Worm (Caenorhabditis elegans) whole organism, L2 larva: Measurements from ENCODE around the gene W04G3.13.
A peak's percentile ranks its signal among the peaks of the same experiment; 100 is the strongest.

Source experiments
- alr-1 ChIP-seq: fragments of 150-350 bp; optimal IDR thresholded peaks from 2 replicates; lab custom pipeline; 2014; ENCODE audit warnings: missing biosample characterization, missing genetic modification characterization
- ceh-82 ChIP-seq: fragments of 150-350 bp; optimal IDR thresholded peaks from 2 replicates; lab custom pipeline; 2014; ENCODE audit warnings: missing biosample characterization, missing genetic modification characterization
- fos-1 ChIP-seq: fragments of 150-350 bp; optimal IDR thresholded peaks from 2 replicates; lab custom pipeline; 2014; ENCODE audit warnings: missing biosample characterization, missing genetic modification characterization
- gmeb-1 ChIP-seq: fragments of 150-350 bp; optimal IDR thresholded peaks from 2 replicates; lab custom pipeline; 2014; ENCODE audit warnings: missing biosample characterization, missing genetic modification characterization
- mdl-1 ChIP-seq, 2 experiments: fragments of 150-350 bp in 1 of 2; sonication (generic microtip) in 1 of 2; optimal IDR thresholded peaks; 2 replicates each; lab custom pipeline; 2017; ENCODE audit warnings: missing biosample characterization in 2 of 2, missing genetic modification characterization in 2 of 2
- nhr-10 ChIP-seq: sonication (generic microtip); optimal IDR thresholded peaks from 2 replicates; lab custom pipeline; 2017; ENCODE audit warnings: missing biosample characterization, missing genetic modification characterization
- nhr-129 ChIP-seq: fragments of 150-350 bp; optimal IDR thresholded peaks from 2 replicates; lab custom pipeline; 2014; ENCODE audit warnings: missing biosample characterization, missing genetic modification characterization
- nhr-25 ChIP-seq: fragments of 150-350 bp; sonication (generic microtip); optimal IDR thresholded peaks from 3 replicates; lab custom pipeline; 2014; ENCODE audit warnings: missing biosample characterization, missing genetic modification characterization
- nhr-6 ChIP-seq: fragments of 150-350 bp; optimal IDR thresholded peaks from 2 replicates; lab custom pipeline; 2014; ENCODE audit warnings: missing biosample characterization, missing genetic modification characterization
- nhr-77 ChIP-seq: fragments of 150-350 bp; optimal IDR thresholded peaks from 2 replicates; lab custom pipeline; 2014; ENCODE audit warnings: missing biosample characterization, missing genetic modification characterization
- unc-62 ChIP-seq: fragments of 150-350 bp; optimal IDR thresholded peaks from 2 replicates; lab custom pipeline; 2014; ENCODE audit warnings: missing biosample characterization, missing genetic modification reagents, missing genetic modification characterization
- ztf-4 ChIP-seq: fragments of 150-350 bp; optimal IDR thresholded peaks from 2 replicates; lab custom pipeline; 2014; ENCODE audit warnings: missing biosample characterization, missing genetic modification characterization

DNA sequence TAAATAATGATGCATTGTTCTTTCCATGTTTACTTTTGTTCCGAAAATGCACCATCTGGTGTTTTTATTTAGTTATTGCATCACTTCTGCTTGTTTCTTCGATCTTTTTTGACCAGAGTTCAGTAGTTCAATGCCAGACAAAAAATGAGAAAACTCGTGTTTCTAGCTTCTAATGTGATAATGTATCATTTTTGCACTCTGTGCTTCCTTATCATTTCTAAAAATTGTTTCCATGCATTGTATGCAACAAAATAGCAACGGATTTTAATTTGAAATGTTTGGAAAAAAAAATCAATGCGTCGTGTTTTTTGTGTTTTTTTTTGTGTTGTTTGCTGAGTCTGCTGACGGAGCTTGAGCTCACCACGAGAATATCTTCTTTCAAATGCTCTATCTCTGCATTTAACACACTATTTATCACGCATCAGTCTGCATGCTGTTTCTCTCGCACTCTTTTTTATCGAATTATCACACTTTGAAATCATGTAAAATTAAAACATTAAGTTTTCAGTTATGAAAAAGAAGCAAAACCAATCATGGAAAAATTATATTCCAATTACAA is 682 bp upstream of the W04G3.13 start, which contains the start of gene sulp-7:
- peak; percentile 43 for TF ChIP-seq nhr-129 (tag; lab: Kevin White, UChicago)
- TF ChIP-seq alr-1 (tag; lab: Kevin White, UChicago) = no peak
- no peak for TF ChIP-seq ceh-82 (tag; lab: Kevin White, UChicago)
- TF ChIP-seq nhr-77 (tag; lab: Kevin White, UChicago) = no peak
- TF ChIP-seq fos-1 (tag; lab: Kevin White, UChicago) = no peak
- no peak for TF ChIP-seq nhr-10 (tag; lab: Kevin White, UChicago)
- no peak for TF ChIP-seq gmeb-1 (tag; lab: Kevin White, UChicago)
- TF ChIP-seq mdl-1 (tag; optimal IDR thresholded peaks at IDR 0.05; lab: Kevin White, UChicago) = no peak
- no peak for TF ChIP-seq ztf-4 (tag; lab: Kevin White, UChicago)
- TF ChIP-seq unc-62 (GFP tag; lab: Kevin White, UChicago) = no peak
- TF ChIP-seq nhr-25 (tag; lab: Kevin White, UChicago) = no peak
- TF ChIP-seq nhr-6 (tag; lab: Kevin White, UChicago) = no peak
